Worm (Caenorhabditis elegans): ENCODE measurements around the gene gck-1.

The gck-1 gene

DNA sequence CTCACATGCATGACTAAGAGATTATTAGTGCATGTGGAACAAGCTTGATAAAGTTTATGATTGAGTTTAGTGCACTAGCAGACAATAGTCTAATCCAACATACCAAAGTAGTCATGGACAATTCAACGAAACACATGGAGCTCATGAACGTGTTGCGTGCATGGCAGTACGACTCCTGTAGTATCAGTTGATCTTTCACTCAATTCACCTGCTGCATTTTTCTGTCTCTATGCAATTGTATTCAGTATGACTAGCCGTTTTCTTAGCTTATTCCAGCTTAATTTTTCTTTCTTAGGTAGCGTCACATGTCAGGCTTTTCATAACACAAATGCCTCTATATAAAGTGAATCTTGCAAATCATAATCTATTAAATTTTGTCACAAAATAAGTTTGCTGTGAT lies 55.7 kb downstream of the gck-1 start, which contains the start of gene srx-1:
srx-1 (plus strand) TSS at position 382 of the 400 bp plus-strand sequence.
- TF ChIP-seq fkh-6 (tag; optimal IDR thresholded peaks at IDR 0.05): no peak

DNA sequence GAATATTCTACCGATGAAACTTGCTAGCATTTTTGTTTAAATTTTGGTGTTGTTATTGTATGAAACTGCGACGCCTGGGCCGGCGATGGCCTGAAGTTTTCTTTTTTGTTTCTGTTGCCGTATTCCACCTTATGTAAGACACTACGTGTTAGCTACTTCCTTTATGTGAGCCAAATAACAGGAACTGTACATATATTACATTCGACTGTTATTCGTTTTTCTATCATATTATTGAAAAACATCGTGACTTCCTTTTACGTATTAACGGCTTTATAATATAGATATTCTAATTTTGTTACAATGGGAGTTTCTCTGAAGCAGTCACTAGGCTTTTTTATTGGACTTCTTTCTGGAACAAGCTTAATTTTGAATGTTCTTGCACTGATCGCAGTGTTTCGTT lies 57.6 kb downstream of the gck-1 start, which contains the start of gene srx-3:
srx-3 (plus strand) TSS at position 301 of the 400 bp plus-strand sequence.
- TF ChIP-seq syd-9 (tag; optimal IDR thresholded peaks at IDR 0.05) (no peak), C38D4.7 (GFP tag; optimal IDR thresholded peaks at IDR 0.05) (no peak), ceh-14 (tag; optimal IDR thresholded peaks at IDR 0.05) (no peak), ceh-45 (GFP tag; IDR thresholded peaks at IDR 0.05) (no peak), che-1 (tag; optimal IDR thresholded peaks at IDR 0.05) (no peak), ceh-48 (tag; optimal IDR thresholded peaks at IDR 0.05) (no peak), unc-3 (GFP tag; conservative IDR thresholded peaks at IDR 0.05) (no peak), unc-3 (tag; optimal IDR thresholded peaks at IDR 0.05) (no peak), nfya-1 (tag; optimal IDR thresholded peaks at IDR 0.05) (no peak), madf-2 (tag; optimal IDR thresholded peaks at IDR 0.05) (no peak)

Measured in whole organism, late embryonic.